Fruit fly (Drosophila melanogaster): Measurements from ENCODE around the gene fbp.

The fbp gene

DNA sequence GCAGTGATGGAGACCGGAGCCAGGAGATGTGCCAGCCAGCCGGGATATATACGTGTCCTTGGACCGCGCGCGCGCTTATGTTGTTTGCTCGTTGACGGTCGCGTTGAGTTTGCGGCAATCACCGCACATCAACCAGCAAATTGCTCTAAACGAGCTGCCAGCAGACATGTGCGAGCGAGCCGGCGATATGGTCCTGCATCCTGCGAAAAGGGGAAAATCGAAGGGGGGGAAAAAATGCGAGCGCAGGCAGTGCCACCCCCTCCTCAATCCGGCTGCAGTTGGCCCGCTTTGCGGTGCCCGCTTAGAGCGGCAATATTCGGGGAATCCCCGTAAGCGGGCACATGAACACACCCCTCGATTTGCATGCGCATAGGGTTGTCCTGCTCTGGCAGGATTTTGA, 5.0 kb upstream of the fbp start, which contains the start of gene bsh:
Gene bsh, minus strand, starts transcription at position 101 of the 400 bp plus-strand sequence.
- TF ChIP-seq EcR (GFP tag; optimal IDR thresholded peaks at IDR 0.05) (no peak), CG32121 (GFP tag; IDR thresholded peaks at IDR 0.05) (no peak), CG4496 (GFP tag; IDR thresholded peaks at IDR 0.05) (no peak), CG13204 (GFP tag; optimal IDR thresholded peaks at IDR 0.05) (no peak), Ets98B (GFP tag; IDR thresholded peaks at IDR 0.05) (no peak), CG8301 (tag; optimal IDR thresholded peaks at IDR 0.05) (no peak), fd96Ca (GFP tag; IDR thresholded peaks at IDR 0.05) (no peak), CG34367 (tag; optimal IDR thresholded peaks at IDR 0.05) (no peak), CG14655 (GFP tag; optimal IDR thresholded peaks at IDR 0.05) (no peak), CG17806 (tag; optimal IDR thresholded peaks at IDR 0.05) (no peak), CG8159 (tag; optimal IDR thresholded peaks at IDR 0.05) (no peak), CG15710 (tag; optimal IDR thresholded peaks at IDR 0.05) (no peak), Pif1A (GFP tag; optimal IDR thresholded peaks at IDR 0.05) (no peak), gl (tag; optimal IDR thresholded peaks at IDR 0.05) (no peak)

DNA sequence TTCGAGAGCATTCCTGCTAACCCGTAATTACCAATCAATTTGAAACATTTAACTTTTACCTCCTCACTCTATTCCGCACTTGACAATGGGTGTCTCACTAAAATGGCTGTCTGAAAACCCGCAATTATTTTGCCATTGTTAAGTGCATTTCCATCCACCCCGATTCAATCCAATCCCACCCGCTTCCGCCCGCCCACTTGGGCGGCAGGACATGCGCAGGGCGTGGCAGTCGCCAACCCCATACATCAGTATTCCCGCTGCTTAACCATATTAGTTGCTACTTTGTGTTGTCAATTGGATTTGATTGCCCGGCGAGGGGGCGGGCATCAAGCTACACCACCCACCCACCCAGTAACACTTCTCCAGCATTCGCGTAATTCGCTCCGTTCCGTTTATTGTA, 1.5 kb upstream of the fbp start:
- TF ChIP-seq EcR (GFP tag; optimal IDR thresholded peaks at IDR 0.05), result no peak
- TF ChIP-seq CG15710 (tag; optimal IDR thresholded peaks at IDR 0.05), result no peak
- no peak for TF ChIP-seq D1 (tag; optimal IDR thresholded peaks at IDR 0.05)
- no peak for TF ChIP-seq CG8159 (tag; optimal IDR thresholded peaks at IDR 0.05)
- no peak for TF ChIP-seq CG10348 (GFP tag; IDR thresholded peaks at IDR 0.05)
- no peak for TF ChIP-seq CG8301 (tag; optimal IDR thresholded peaks at IDR 0.05)
- no peak for TF ChIP-seq Pif1A (GFP tag; optimal IDR thresholded peaks at IDR 0.05)
- TF ChIP-seq fd96Ca (GFP tag; IDR thresholded peaks at IDR 0.05), result no peak
- TF ChIP-seq CG32121 (GFP tag; IDR thresholded peaks at IDR 0.05), result no peak
- no peak for TF ChIP-seq Snoo (tag; optimal IDR thresholded peaks at IDR 0.05)

DNA sequence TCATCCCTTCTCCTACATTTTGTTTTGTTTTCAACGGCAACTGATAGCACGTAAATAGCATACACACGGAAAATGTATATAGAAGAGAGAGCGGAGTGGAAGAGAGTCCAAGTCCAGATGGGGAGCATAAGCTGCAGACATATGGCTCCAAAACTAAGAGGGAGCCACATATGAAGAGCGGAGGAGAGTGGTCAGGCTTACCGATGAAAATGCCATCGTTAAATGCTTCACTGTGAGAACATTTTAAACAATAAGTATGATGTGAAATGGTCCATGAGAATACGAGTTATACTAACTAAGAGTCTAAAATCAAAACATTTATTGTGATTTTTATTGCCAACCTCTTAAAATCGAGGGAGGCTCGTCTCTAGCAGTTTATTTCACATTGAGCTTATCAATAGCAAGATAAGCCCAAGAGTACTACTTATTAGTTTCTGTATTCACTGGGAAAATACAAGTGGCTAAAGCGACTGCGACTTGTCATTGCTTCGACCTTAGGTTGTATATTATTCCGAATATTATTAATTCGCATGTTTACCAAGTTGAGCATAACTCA, 723 bp upstream of the fbp start:
- TF ChIP-seq CG12605 (GFP tag; IDR thresholded peaks at IDR 0.05) (peak; percentile 24; the same call in 1 of the 2 replicates), CG15710 (tag; optimal IDR thresholded peaks at IDR 0.05) (no peak), CG4496 (GFP tag; IDR thresholded peaks at IDR 0.05) (peak; percentile 65; the same call in 2 of the 3 replicates), D1 (tag; optimal IDR thresholded peaks at IDR 0.05) (no peak)

DNA sequence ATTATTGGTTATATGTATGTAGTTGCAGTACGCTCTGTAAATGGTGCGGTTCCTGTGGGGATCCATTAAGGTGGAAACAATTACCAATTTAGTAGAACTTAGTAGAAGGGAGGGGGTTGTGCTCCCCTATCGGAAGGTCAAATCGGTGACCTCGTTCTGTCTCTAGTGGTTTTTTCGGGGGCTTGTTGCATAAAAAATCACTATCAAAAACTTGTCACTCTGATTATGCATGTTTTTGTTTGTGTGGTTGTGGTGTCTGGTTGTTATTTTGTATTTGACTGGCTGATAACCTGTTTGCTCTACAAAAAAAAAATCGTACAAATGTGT, 527 bp downstream of the fbp start:
- TF ChIP-seq CG15710 (tag; optimal IDR thresholded peaks at IDR 0.05), result no peak
- TF ChIP-seq CG10348 (GFP tag; IDR thresholded peaks at IDR 0.05), result no peak
- no peak for TF ChIP-seq Pif1A (GFP tag; optimal IDR thresholded peaks at IDR 0.05)
- no peak for TF ChIP-seq CG9948 (tag; optimal IDR thresholded peaks at IDR 0.05)
- TF ChIP-seq CG8159 (tag; optimal IDR thresholded peaks at IDR 0.05), result no peak
- no peak for TF ChIP-seq CG13204 (GFP tag; optimal IDR thresholded peaks at IDR 0.05)
- TF ChIP-seq CG8301 (tag; optimal IDR thresholded peaks at IDR 0.05), result no peak
- no peak for TF ChIP-seq CG14655 (GFP tag; optimal IDR thresholded peaks at IDR 0.05)
- no peak for TF ChIP-seq rn (GFP tag; IDR thresholded peaks at IDR 0.05)

DNA sequence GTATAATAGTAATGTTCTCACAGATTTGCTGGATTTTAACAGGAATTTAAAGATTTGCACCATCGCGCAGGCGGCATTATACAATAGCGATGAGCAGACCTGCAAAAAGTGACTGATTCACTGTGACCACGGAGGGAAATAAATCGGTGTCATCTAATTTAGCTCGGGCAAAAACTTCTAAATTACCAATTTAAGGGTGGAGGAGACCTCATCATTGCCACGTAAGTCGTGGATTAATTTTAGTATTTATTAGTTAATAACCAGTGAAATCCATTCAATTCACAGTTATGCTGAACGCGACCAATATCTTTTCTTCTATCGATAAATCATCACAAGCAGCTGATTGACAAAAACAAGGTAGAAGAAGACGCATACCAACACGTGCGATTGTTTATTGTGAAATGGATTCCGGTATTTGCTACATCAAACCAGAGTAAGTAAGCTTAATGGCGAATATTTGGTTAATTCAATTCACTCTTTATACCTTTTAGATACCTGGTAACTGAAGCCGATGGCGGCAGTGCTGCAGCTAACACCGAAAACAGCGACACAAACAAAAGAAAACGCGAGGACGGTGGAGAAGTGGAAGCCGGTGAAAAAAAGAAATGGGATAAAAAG, 5.3 kb downstream of the fbp start, which contains the start of the genes CG10628 and Dus3:
Gene CG10628, minus strand, starts transcription at position 105 of the 618 bp plus-strand sequence.
Gene Dus3, plus strand, starts transcription at position 369 of the 618 bp plus-strand sequence.
- TF ChIP-seq CG17806 (tag; optimal IDR thresholded peaks at IDR 0.05) (peak; percentile 87), CG8159 (tag; optimal IDR thresholded peaks at IDR 0.05) (peak; percentile 88), EcR (GFP tag; optimal IDR thresholded peaks at IDR 0.05) (no peak), CG10348 (GFP tag; IDR thresholded peaks at IDR 0.05) (peak; percentile 53; the same call in 1 of the 2 replicates), gl (tag; optimal IDR thresholded peaks at IDR 0.05) (peak; percentile 61), Pif1B (GFP tag; optimal IDR thresholded peaks at IDR 0.05) (no peak), fd96Ca (GFP tag; IDR thresholded peaks at IDR 0.05) (peak; percentile 94), D1 (tag; optimal IDR thresholded peaks at IDR 0.05) (no peak), CG8301 (tag; optimal IDR thresholded peaks at IDR 0.05) (peak; percentile 85), Snoo (tag; optimal IDR thresholded peaks at IDR 0.05) (peak; percentile 82), CG4496 (GFP tag; IDR thresholded peaks at IDR 0.05) (peak; percentile 96), CG9948 (tag; optimal IDR thresholded peaks at IDR 0.05) (peak; percentile 84), CG13204 (GFP tag; optimal IDR thresholded peaks at IDR 0.05) (no peak), rn (GFP tag; IDR thresholded peaks at IDR 0.05) (peak; percentile 89), CG14655 (GFP tag; optimal IDR thresholded peaks at IDR 0.05) (no peak), Pif1A (GFP tag; optimal IDR thresholded peaks at IDR 0.05) (peak; percentile 89), CG15710 (tag; optimal IDR thresholded peaks at IDR 0.05) (peak; percentile 84), CG12605 (GFP tag; IDR thresholded peaks at IDR 0.05) (peak; percentile 50; the same call in 1 of the 2 replicates), CG32121 (GFP tag; IDR thresholded peaks at IDR 0.05) (peak; percentile 91), Ets98B (GFP tag; IDR thresholded peaks at IDR 0.05) (peak; percentile 90), CG34367 (tag; optimal IDR thresholded peaks at IDR 0.05) (peak; percentile 78)

DNA sequence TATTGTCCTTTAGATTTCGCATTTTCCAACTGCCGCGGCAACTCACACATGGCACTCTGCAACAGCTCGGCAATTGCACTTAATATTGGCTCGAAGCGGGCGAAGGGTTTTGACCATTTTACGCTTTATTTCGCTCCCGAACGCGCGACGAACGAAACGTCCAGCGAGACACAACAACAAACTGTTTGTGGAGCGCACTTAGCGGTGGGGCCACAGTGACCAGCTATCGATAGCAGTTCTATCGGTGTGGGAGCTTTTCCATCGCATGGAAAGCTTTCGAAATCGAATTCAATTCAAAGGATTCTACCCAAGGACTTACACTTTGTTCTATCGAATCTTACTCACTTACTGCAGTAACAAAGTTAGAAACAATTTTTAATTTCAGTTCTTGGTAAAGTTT, 7.2 kb downstream of the fbp start, which contains the start of gene CG10631:
Gene CG10631, minus strand, starts transcription at position 189 of the 400 bp plus-strand sequence.
- TF ChIP-seq CG32121 (GFP tag; IDR thresholded peaks at IDR 0.05) (peak; percentile 13; the same call in 1 of the 2 replicates), gl (tag; optimal IDR thresholded peaks at IDR 0.05) (no peak), Pif1B (GFP tag; optimal IDR thresholded peaks at IDR 0.05) (no peak), CG13204 (GFP tag; optimal IDR thresholded peaks at IDR 0.05) (no peak)
